Worm (Caenorhabditis elegans) whole organism, early embryonic: ENCODE results near the gene fat-3.

Experiments used
- B0310.2 ChIP-seq: sonication (generic microtip); optimal IDR thresholded peaks from 2 replicates; lab custom pipeline; 2016; ENCODE audit warnings: mild to moderate bottlenecking, missing genetic modification characterization, missing compliant biosample characterization
- F13C5.2 ChIP-seq: sonication (generic microtip); optimal IDR thresholded peaks from 2 replicates; lab custom pipeline; 2017; ENCODE audit warnings: mild to moderate bottlenecking, missing genetic modification characterization, inconsistent platforms, missing compliant biosample characterization
- aly-1 ChIP-seq: sonication (generic microtip); optimal IDR thresholded peaks from 2 replicates; lab custom pipeline; 2016; ENCODE audit warnings: missing genetic modification characterization, missing compliant biosample characterization
- ama-1 ChIP-seq: fragments of 150-350 bp; optimal IDR thresholded peaks from 2 replicates; lab custom pipeline; 2014
- ceh-13 ChIP-seq: fragments of 200-800 bp; sonication (Bioruptor generic); optimal IDR thresholded peaks from 2 replicates; lab custom pipeline; 2018; ENCODE audit warnings: mild to moderate bottlenecking, missing genetic modification characterization, missing compliant biosample characterization
- ceh-36 ChIP-seq: sonication (generic microtip); optimal IDR thresholded peaks from 2 replicates; lab custom pipeline; 2016; ENCODE audit warnings: missing genetic modification characterization, inconsistent platforms, missing compliant biosample characterization
- ets-7 ChIP-seq: sonication (generic microtip); optimal IDR thresholded peaks from 2 replicates; lab custom pipeline; 2016; ENCODE audit warnings: missing genotype, missing genetic modification characterization, missing compliant biosample characterization
- flt-1 ChIP-seq: fragments of 200-800 bp; sonication (Bioruptor generic); IDR thresholded peaks from 2 replicates; pipeline ENCODE4 v1.3.6; 2022; ENCODE audit warnings: missing genetic modification characterization, missing compliant biosample characterization
- hmbx-1 ChIP-seq: sonication (generic microtip); optimal IDR thresholded peaks from 2 replicates; lab custom pipeline; 2016; ENCODE audit warnings: mild to moderate bottlenecking, missing genetic modification characterization, missing compliant biosample characterization
- hmg-4 ChIP-seq: fragments of 200-800 bp; sonication (Bioruptor generic); optimal IDR thresholded peaks from 2 replicates; lab custom pipeline; 2018; ENCODE audit warnings: mild to moderate bottlenecking, missing genetic modification characterization, missing compliant biosample characterization
- hnd-1 ChIP-seq: sonication (generic microtip); optimal IDR thresholded peaks from 2 replicates; lab custom pipeline; 2016; ENCODE audit warnings: missing genetic modification characterization, missing compliant biosample characterization
- pes-1 ChIP-seq: fragments of 200-800 bp; sonication (Bioruptor generic); IDR thresholded peaks from 2 replicates; pipeline ENCODE4 v1.3.6; 2022; ENCODE audit warnings: missing genetic modification reagents, missing genetic modification characterization, missing compliant biosample characterization
- scrt-1 ChIP-seq: fragments of 200-800 bp; sonication (Bioruptor generic); IDR thresholded peaks from 2 replicates; pipeline ENCODE4 v1.3.6; 2022; ENCODE audit warnings: missing genetic modification characterization, missing compliant biosample characterization
- sea-1 ChIP-seq: fragments of 200-800 bp; sonication (Bioruptor generic); conservative IDR thresholded peaks from 2 replicates; pipeline ENCODE4 v1.3.6; 2022; ENCODE audit warnings: missing genetic modification characterization, missing compliant biosample characterization
- tbx-11 ChIP-seq: fragments of 200-800 bp; sonication (Bioruptor generic); IDR thresholded peaks from 2 replicates; pipeline ENCODE4 v1.3.6; 2022; ENCODE audit warnings: missing genetic modification characterization, missing compliant biosample characterization
- tbx-37 ChIP-seq: fragments of 200-800 bp; sonication (Bioruptor generic); conservative IDR thresholded peaks from 2 replicates; pipeline ENCODE4 v1.3.6; 2022; ENCODE audit warnings: missing genetic modification reagents, missing genetic modification characterization, missing compliant biosample characterization
- tra-4 ChIP-seq: sonication (generic microtip); optimal IDR thresholded peaks from 2 replicates; lab custom pipeline; 2017; ENCODE audit warnings: missing genetic modification characterization, missing compliant biosample characterization

The fat-3 gene

ce11 chrIV:9802711-9803110 is at the start of gene fat-3:
Gene fat-3 (plus strand): TSS chrIV:9803023.
- TF ChIP-seq hmbx-1 (tag; lab: Kevin White, UChicago) (no peak), tra-4 (tag; lab: Kevin White, UChicago) (no peak), tbx-11 (no peak)

DNA sequence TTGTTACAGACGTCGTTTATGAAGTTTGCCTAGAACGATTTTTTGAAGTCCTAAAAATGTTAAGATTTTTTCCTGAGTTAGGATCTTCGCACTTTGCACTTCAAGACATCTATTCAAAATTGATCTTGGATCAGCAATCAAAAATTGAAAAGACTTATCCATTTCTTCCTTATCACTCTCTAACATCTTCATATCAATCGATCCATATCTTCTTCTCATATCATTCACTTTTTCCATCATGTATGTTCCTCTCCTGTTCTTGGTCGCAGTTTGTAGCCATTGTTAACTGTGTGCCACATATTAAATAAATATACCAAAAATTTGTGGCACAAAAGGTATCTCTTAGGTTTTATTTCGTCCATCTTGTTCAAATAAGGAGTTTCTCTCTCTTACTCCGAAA is 47.1 kb upstream of the fat-3 start:
- TF ChIP-seq ets-7 (tag; lab: Kevin White, UChicago) (no peak), hmg-4 (GFP tag; lab: Kevin White, UChicago) (no peak), sea-1 (GFP tag; lab: Robert Waterston, UW) (no peak), ama-1 (no peak), tra-4 (tag; lab: Kevin White, UChicago) (no peak), ceh-13 (GFP tag; lab: Kevin White, UChicago) (no peak), B0310.2 (tag; lab: Kevin White, UChicago) (no peak), hmbx-1 (tag; lab: Kevin White, UChicago) (no peak), ceh-36 (tag; lab: Kevin White, UChicago) (no peak), flt-1 (GFP tag; lab: Robert Waterston, UW) (no peak), pes-1 (GFP tag; lab: Robert Waterston, UW) (no peak), tbx-11 (no peak), F13C5.2 (no peak), aly-1 (tag; lab: Kevin White, UChicago) (no peak), scrt-1 (GFP tag; lab: Robert Waterston, UW) (no peak)

ce11 chrIV:9756647-9757424 is 46.0 kb upstream of the fat-3 start:
- no peak for TF ChIP-seq scrt-1 (GFP tag; lab: Robert Waterston, UW)
- TF ChIP-seq ceh-13 (GFP tag; lab: Kevin White, UChicago) = no peak
- TF ChIP-seq F13C5.2 = no peak
- no peak for TF ChIP-seq B0310.2 (tag; lab: Kevin White, UChicago)
- no peak for TF ChIP-seq hnd-1 (tag; lab: Kevin White, UChicago)
- no peak for TF ChIP-seq aly-1 (tag; lab: Kevin White, UChicago)
- TF ChIP-seq ama-1 = no peak
- TF ChIP-seq tbx-37 (GFP tag; lab: Robert Waterston, UW) = no peak
- TF ChIP-seq pes-1 (GFP tag; lab: Robert Waterston, UW) = no peak
- TF ChIP-seq tra-4 (tag; lab: Kevin White, UChicago) = no peak
- no peak for TF ChIP-seq ceh-36 (tag; lab: Kevin White, UChicago)
- no peak for TF ChIP-seq sea-1 (GFP tag; lab: Robert Waterston, UW)
- no peak for TF ChIP-seq tbx-11
- TF ChIP-seq hmg-4 (GFP tag; lab: Kevin White, UChicago) = no peak

DNA sequence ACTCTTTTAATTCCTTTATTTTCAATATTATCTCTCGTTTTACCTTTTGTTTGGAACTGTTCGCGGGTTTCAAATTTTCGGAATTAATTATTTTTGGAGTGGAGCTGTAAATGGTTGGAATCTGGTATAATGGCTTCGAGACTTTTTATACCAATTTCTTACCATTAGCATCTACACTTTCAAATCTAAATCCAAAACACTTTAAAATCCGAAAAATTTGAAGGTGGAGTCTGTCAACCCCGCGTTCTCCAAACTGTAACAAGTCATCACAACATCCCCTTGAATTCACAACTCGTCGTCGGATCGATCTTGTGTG is 45.4 kb upstream of the fat-3 start, which contains the start of gene nhr-97:
TSS of gene nhr-97 (plus strand) at position 217 of the 316 bp plus-strand sequence.
- TF ChIP-seq ceh-13 (GFP tag; lab: Kevin White, UChicago) (no peak), flt-1 (GFP tag; lab: Robert Waterston, UW) (no peak), pes-1 (GFP tag; lab: Robert Waterston, UW) (no peak), ceh-36 (tag; lab: Kevin White, UChicago) (no peak), ama-1 (no peak), sea-1 (GFP tag; lab: Robert Waterston, UW) (no peak), tbx-11 (no peak), F13C5.2 (no peak), B0310.2 (tag; lab: Kevin White, UChicago) (no peak), tra-4 (tag; lab: Kevin White, UChicago) (no peak), hmg-4 (GFP tag; lab: Kevin White, UChicago) (no peak), ets-7 (tag; lab: Kevin White, UChicago) (no peak), hmbx-1 (tag; lab: Kevin White, UChicago) (no peak), aly-1 (tag; lab: Kevin White, UChicago) (no peak), scrt-1 (GFP tag; lab: Robert Waterston, UW) (no peak), hnd-1 (tag; lab: Kevin White, UChicago) (no peak), tbx-37 (GFP tag; lab: Robert Waterston, UW) (no peak)

DNA sequence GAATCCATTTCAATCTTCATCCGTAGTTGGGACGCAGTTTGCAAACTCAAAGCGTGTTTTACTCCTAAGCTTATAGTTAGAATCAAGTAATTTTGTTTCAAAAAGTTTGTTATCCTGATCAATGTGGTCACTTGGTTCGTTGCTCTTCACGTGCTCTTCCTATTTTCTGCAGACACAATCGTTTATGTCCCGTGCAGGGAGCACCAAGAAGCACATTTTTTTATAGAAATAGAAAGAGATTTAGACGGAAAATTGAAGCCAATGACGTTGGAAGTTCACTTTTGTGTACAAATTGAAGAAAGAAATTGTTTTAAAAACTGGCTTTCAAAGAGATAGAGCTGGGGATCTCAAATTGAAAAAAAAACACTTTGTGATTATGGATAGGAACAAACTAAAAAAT is 41.1 kb upstream of the fat-3 start:
- no peak for TF ChIP-seq ceh-36 (tag; lab: Kevin White, UChicago)
- TF ChIP-seq hmbx-1 (tag; lab: Kevin White, UChicago) = no peak
- TF ChIP-seq tra-4 (tag; lab: Kevin White, UChicago) = no peak
- TF ChIP-seq tbx-37 (GFP tag; lab: Robert Waterston, UW) = no peak
- no peak for TF ChIP-seq F13C5.2

DNA sequence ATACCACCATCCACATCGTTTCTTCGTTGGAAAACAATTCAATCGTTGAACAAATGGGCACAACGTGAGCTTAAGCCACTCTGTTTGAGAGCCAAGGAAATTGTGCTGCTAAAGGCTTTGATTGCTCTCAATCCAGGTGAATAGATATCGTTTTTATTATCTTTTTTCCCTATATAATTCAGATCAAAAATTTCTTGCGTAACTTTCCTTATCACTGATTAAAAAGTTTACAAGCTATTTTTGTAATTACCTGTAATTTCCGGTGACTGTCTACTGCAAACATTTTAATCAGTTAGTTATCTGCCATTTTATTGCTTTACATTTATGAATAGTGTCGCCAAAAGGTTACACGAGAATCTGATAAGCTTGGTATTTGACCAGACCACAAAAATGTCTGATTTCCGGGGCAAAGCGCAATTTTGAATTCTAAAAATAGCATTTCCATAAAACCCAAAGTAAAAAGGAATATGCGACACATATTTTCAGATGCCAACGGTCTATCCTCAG is 40.1 kb upstream of the fat-3 start:
- TF ChIP-seq tbx-37 (GFP tag; lab: Robert Waterston, UW) = no peak
- no peak for TF ChIP-seq aly-1 (tag; lab: Kevin White, UChicago)
- TF ChIP-seq pes-1 (GFP tag; lab: Robert Waterston, UW) = no peak
- TF ChIP-seq flt-1 (GFP tag; lab: Robert Waterston, UW) = no peak
- no peak for TF ChIP-seq ceh-36 (tag; lab: Kevin White, UChicago)
- no peak for TF ChIP-seq hnd-1 (tag; lab: Kevin White, UChicago)
- TF ChIP-seq ets-7 (tag; lab: Kevin White, UChicago) = no peak
- TF ChIP-seq ceh-13 (GFP tag; lab: Kevin White, UChicago) = no peak
- no peak for TF ChIP-seq sea-1 (GFP tag; lab: Robert Waterston, UW)

- TF ChIP-seq ceh-13 (GFP tag; lab: Kevin White, UChicago) (no peak), hnd-1 (tag; lab: Kevin White, UChicago) (no peak), tbx-37 (GFP tag; lab: Robert Waterston, UW) (no peak)
Observed at ce11 chrIV:9766250-9766649, 36.6 kb upstream of the fat-3 start, which contains the start of gene ssp-36. Gene ssp-36 (minus strand): TSS chrIV:9766350.
